Worm (Caenorhabditis elegans) whole organism, L1 larva: Measurements from ENCODE around the gene F14D7.6.

ENCODE experiments used
- dpl-1 ChIP-seq, 3 experiments: fragments of 150-350 bp in 2 of 3; sonication (generic microtip) in 1 of 3; optimal IDR thresholded peaks; 2 replicates each; lab custom pipeline; 2014 to 2017; ENCODE audit warnings: missing biosample characterization in 3 of 3, missing genetic modification characterization in 3 of 3, missing genetic modification reagents in 3 of 3
- irx-1 ChIP-seq: sonication (generic microtip); optimal IDR thresholded peaks from 2 replicates; lab custom pipeline; 2016; ENCODE audit warnings: missing genetic modification characterization, missing compliant biosample characterization
- lin-13 ChIP-seq: fragments of 150-350 bp; optimal IDR thresholded peaks from 2 replicates; lab custom pipeline; 2014; ENCODE audit warnings: missing biosample characterization, missing genetic modification reagents, missing genetic modification characterization
- mep-1 ChIP-seq: fragments of 150-350 bp; optimal IDR thresholded peaks from 2 replicates; lab custom pipeline; 2014; ENCODE audit warnings: missing biosample characterization, missing genetic modification characterization
- skn-1 ChIP-seq: fragments of 150-350 bp; optimal IDR thresholded peaks from 2 replicates; lab custom pipeline; 2014; ENCODE audit warnings: missing biosample characterization, missing genetic modification characterization
- sptf-1 ChIP-seq: fragments of 150-350 bp; optimal IDR thresholded peaks from 2 replicates; lab custom pipeline; 2014; ENCODE audit warnings: missing biosample characterization, missing genetic modification characterization

DNA sequence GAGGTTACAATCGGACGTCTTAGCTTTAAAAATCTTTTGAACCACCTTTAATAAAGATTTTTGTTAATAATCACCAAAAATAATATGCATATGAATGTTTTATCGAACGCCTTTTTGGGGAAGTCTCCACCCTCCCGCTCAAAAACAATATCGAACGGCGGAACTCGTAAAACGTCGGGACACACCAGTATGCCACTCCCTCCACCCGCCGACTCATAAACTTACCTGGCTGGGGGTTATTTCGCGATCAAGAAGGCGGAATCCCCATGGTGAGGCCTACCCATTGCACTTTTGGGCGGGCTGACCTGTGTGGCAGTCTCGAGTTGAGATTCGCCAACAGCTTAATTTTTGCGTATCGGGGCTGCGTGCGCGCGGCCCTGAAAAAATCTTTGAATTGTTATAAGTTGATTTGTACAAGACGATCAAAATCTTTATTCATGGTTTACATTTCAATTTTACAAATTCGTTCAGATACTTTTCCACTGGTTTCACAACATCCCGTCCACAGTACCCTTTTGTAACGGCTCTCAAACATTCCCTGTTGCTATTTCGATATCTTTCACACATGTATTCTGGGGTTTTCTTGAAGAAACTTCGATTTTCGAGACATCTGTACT, 33.8 kb upstream of the F14D7.6 start:
- TF ChIP-seq mep-1 (tag; lab: Kevin White, UChicago) (no peak), dpl-1 (GFP tag; optimal IDR thresholded peaks at IDR 0.05; lab: Kevin White, UChicago) (no peak), lin-13 (GFP tag; lab: Kevin White, UChicago) (no peak), skn-1 (tag; lab: Kevin White, UChicago) (no peak), sptf-1 (tag; lab: Kevin White, UChicago) (no peak), irx-1 (tag; lab: Kevin White, UChicago) (no peak)
